Fruit fly (Drosophila melanogaster) whole organism, prepupa: Measurements from ENCODE around the gene CG44836.

ENCODE experiments used
- CG11294 ChIP-seq: fragments of 200-800 bp; sonication (Bioruptor generic); IDR thresholded peaks from 2 replicates; pipeline ENCODE4 v1.3.6; 2022; ENCODE audit warnings: missing biosample characterization, missing genetic modification characterization
- CG11762 ChIP-seq: fragments of 200-800 bp; sonication (Bioruptor generic); optimal IDR thresholded peaks from 3 replicates; lab custom pipeline; 2016; ENCODE audit warnings: missing biosample characterization, missing genetic modification characterization; ENCODE audit not compliant: insufficient read depth
- CG11902 ChIP-seq: fragments of 200-800 bp; sonication (Bioruptor generic); optimal IDR thresholded peaks from 3 replicates; lab custom pipeline; 2016; ENCODE audit warnings: missing biosample characterization, missing genetic modification characterization
- CG15336 ChIP-seq: fragments of 200-800 bp; sonication (Bioruptor generic); IDR thresholded peaks from 2 replicates; pipeline ENCODE4 v1.3.6; 2022; ENCODE audit warnings: missing biosample characterization, missing genetic modification characterization
- CG1621 ChIP-seq: fragments of 200-800 bp; sonication (Bioruptor generic); optimal IDR thresholded peaks from 3 replicates; lab custom pipeline; 2018; ENCODE audit warnings: missing biosample characterization, mild to moderate bottlenecking, missing genetic modification characterization
- CG16779 ChIP-seq: fragments of 200-800 bp; sonication (Bioruptor generic); optimal IDR thresholded peaks from 3 replicates; lab custom pipeline; 2017; ENCODE audit warnings: missing biosample characterization, mild to moderate bottlenecking, missing genetic modification characterization
- CG3032 ChIP-seq: fragments of 200-800 bp; optimal IDR thresholded peaks from 2 replicates; lab custom pipeline; 2019; ENCODE audit warnings: missing biosample characterization, mild to moderate bottlenecking, missing genetic modification characterization, moderate library complexity
- CG31627 ChIP-seq: fragments of 200-800 bp; sonication (Bioruptor generic); optimal IDR thresholded peaks from 3 replicates; lab custom pipeline; 2016; ENCODE audit warnings: missing biosample characterization, missing genetic modification characterization
- CG32006 ChIP-seq: fragments of 200-800 bp; sonication (Bioruptor generic); optimal IDR thresholded peaks from 3 replicates; lab custom pipeline; 2017; ENCODE audit warnings: missing biosample characterization, mild to moderate bottlenecking, missing genetic modification characterization
- CG34406 ChIP-seq: fragments of 200-800 bp; sonication (Bioruptor generic); optimal IDR thresholded peaks from 3 replicates; lab custom pipeline; 2016; ENCODE audit warnings: missing biosample characterization, missing genetic modification characterization
- CG3919 ChIP-seq: fragments of 200-800 bp; sonication (Bioruptor generic); optimal IDR thresholded peaks from 3 replicates; lab custom pipeline; 2016; ENCODE audit warnings: missing biosample characterization, missing genetic modification characterization
- CG6163 ChIP-seq: fragments of 200-800 bp; sonication (Bioruptor generic); IDR thresholded peaks from 3 replicates; pipeline ENCODE4 v1.3.6; 2022; ENCODE audit warnings: missing biosample characterization, missing genetic modification characterization
- CG6276 ChIP-seq: fragments of 200-800 bp; sonication (Bioruptor generic); optimal IDR thresholded peaks from 2 replicates; lab custom pipeline; 2017; ENCODE audit warnings: missing biosample characterization, mild to moderate bottlenecking, missing genetic modification characterization
- CG6854 ChIP-seq: fragments of 200-800 bp; sonication (Bioruptor generic); optimal IDR thresholded peaks from 2 replicates; lab custom pipeline; 2017; ENCODE audit warnings: missing biosample characterization, mild to moderate bottlenecking, missing genetic modification characterization
- CG7368 ChIP-seq: fragments of 200-800 bp; sonication (Bioruptor generic); optimal IDR thresholded peaks from 3 replicates; lab custom pipeline; 2016; ENCODE audit warnings: missing biosample characterization, missing genetic modification characterization
- CG8119 ChIP-seq: fragments of 200-800 bp; sonication (Bioruptor generic); IDR thresholded peaks from 3 replicates; pipeline ENCODE4 v1.3.6; 2022; ENCODE audit warnings: missing biosample characterization, missing genetic modification characterization
- CG9139 ChIP-seq: fragments of 200-800 bp; sonication (Bioruptor generic); optimal IDR thresholded peaks from 3 replicates; lab custom pipeline; 2017; ENCODE audit warnings: missing biosample characterization, mild to moderate bottlenecking, missing genetic modification characterization
- Eip75B ChIP-seq: fragments of 200-800 bp; sonication (Bioruptor generic); optimal IDR thresholded peaks from 3 replicates; lab custom pipeline; 2016; ENCODE audit warnings: missing biosample characterization, missing genetic modification characterization
- Eip78C ChIP-seq: fragments of 200-800 bp; sonication (Bioruptor generic); peaks from one replicate; lab custom pipeline; 2016; ENCODE audit warnings: missing biosample characterization, missing genetic modification characterization
- Eip93F ChIP-seq: fragments of 200-800 bp; sonication (Bioruptor generic); optimal IDR thresholded peaks from 2 replicates; lab custom pipeline; 2016; ENCODE audit warnings: missing biosample characterization, mild to moderate bottlenecking, missing genetic modification characterization
- Gug ChIP-seq: fragments of 200-800 bp; sonication (Bioruptor generic); IDR thresholded peaks from 2 replicates; pipeline ENCODE4 v1.3.6; 2022; ENCODE audit warnings: missing biosample characterization, missing genetic modification characterization
- Hr38 ChIP-seq: sonication (Bioruptor generic); optimal IDR thresholded peaks from 2 replicates; lab custom pipeline; 2016; ENCODE audit warnings: missing biosample characterization, missing genetic modification characterization
- Hr39 ChIP-seq: fragments of 200-800 bp; sonication (Bioruptor generic); optimal IDR thresholded peaks from 2 replicates; lab custom pipeline; 2016; ENCODE audit warnings: missing biosample characterization, missing genetic modification characterization
- Lpt ChIP-seq: fragments of 200-800 bp; sonication (Bioruptor generic); optimal IDR thresholded peaks from 3 replicates; lab custom pipeline; 2016; ENCODE audit warnings: missing biosample characterization, missing genetic modification characterization
- Met ChIP-seq: fragments of 200-800 bp; sonication (Bioruptor generic); optimal IDR thresholded peaks from 3 replicates; lab custom pipeline; 2016; ENCODE audit warnings: missing biosample characterization, missing genetic modification characterization
- Smox ChIP-seq: fragments of 200-800 bp; sonication (Bioruptor generic); optimal IDR thresholded peaks from 3 replicates; lab custom pipeline; 2016; ENCODE audit warnings: missing biosample characterization, missing genetic modification characterization
- Sox102F ChIP-seq: fragments of 200-800 bp; sonication (Bioruptor generic); optimal IDR thresholded peaks from 2 replicates; lab custom pipeline; 2016; ENCODE audit warnings: missing biosample characterization, mild to moderate bottlenecking, missing genetic modification characterization
- Sox14 ChIP-seq: fragments of 200-800 bp; sonication (Bioruptor generic); optimal IDR thresholded peaks from 3 replicates; lab custom pipeline; 2016; ENCODE audit warnings: missing biosample characterization, missing genetic modification characterization
- Sox15 ChIP-seq: fragments of 200-800 bp; sonication (Bioruptor generic); optimal IDR thresholded peaks from 3 replicates; lab custom pipeline; 2016; ENCODE audit warnings: missing biosample characterization, missing genetic modification characterization
- achi ChIP-seq: fragments of 200-800 bp; sonication (Bioruptor generic); optimal IDR thresholded peaks from 3 replicates; lab custom pipeline; 2016; ENCODE audit warnings: missing biosample characterization, missing genetic modification characterization
- acj6 ChIP-seq: fragments of 200-800 bp; sonication (Bioruptor generic); optimal IDR thresholded peaks from 3 replicates; lab custom pipeline; 2016; ENCODE audit warnings: missing biosample characterization, missing genetic modification characterization
- cyc ChIP-seq: fragments of 200-800 bp; sonication (Bioruptor generic); optimal IDR thresholded peaks from 3 replicates; lab custom pipeline; 2016; ENCODE audit warnings: missing biosample characterization, missing genetic modification characterization
- dac ChIP-seq: fragments of 200-800 bp; sonication (Bioruptor generic); optimal IDR thresholded peaks from 2 replicates; lab custom pipeline; 2017; ENCODE audit warnings: missing biosample characterization, mild to moderate bottlenecking, missing genetic modification characterization
- eg ChIP-seq: fragments of 200-800 bp; sonication (Bioruptor generic); IDR thresholded peaks from 3 replicates; pipeline ENCODE4 v1.3.6; 2022; ENCODE audit warnings: missing biosample characterization, missing genetic modification characterization
- esn ChIP-seq: fragments of 200-800 bp; sonication (Bioruptor generic); optimal IDR thresholded peaks from 2 replicates; lab custom pipeline; 2016; ENCODE audit warnings: missing biosample characterization, mild to moderate bottlenecking, missing genetic modification characterization, moderate library complexity
- fkh ChIP-seq: fragments of 200-800 bp; sonication (Bioruptor generic); optimal IDR thresholded peaks from 3 replicates; lab custom pipeline; 2017; ENCODE audit warnings: missing biosample characterization, mild to moderate bottlenecking, missing genetic modification characterization, moderate library complexity
- lz ChIP-seq: fragments of 200-800 bp; sonication (Bioruptor generic); optimal IDR thresholded peaks from 3 replicates; lab custom pipeline; 2016; ENCODE audit warnings: missing biosample characterization, missing genetic modification characterization
- net ChIP-seq: fragments of 200-800 bp; sonication (Bioruptor generic); optimal IDR thresholded peaks from 3 replicates; lab custom pipeline; 2016; ENCODE audit warnings: missing biosample characterization, missing genetic modification characterization
- pdm3 ChIP-seq: fragments of 200-800 bp; sonication (Bioruptor generic); optimal IDR thresholded peaks from 3 replicates; lab custom pipeline; 2016; ENCODE audit warnings: missing biosample characterization, missing genetic modification characterization
- salr ChIP-seq, 2 experiments: fragments of 200-800 bp; sonication (Bioruptor generic); optimal IDR thresholded peaks; 3 replicates each; lab custom pipeline; 2016 to 2018; ENCODE audit warnings: missing biosample characterization in 2 of 2, missing genetic modification characterization in 2 of 2, mild to moderate bottlenecking in 1 of 2
- spab ChIP-seq: fragments of 200-800 bp; sonication (Bioruptor generic); optimal IDR thresholded peaks from 2 replicates; lab custom pipeline; 2017; ENCODE audit warnings: missing biosample characterization, mild to moderate bottlenecking, missing genetic modification characterization, missing genetic modification reagents
- ss ChIP-seq, 2 experiments: fragments of 200-800 bp; sonication (Bioruptor generic); optimal IDR thresholded peaks; 2 replicates in 1 of 2; 3 replicates in 1 of 2; lab custom pipeline; 2017 to 2018; ENCODE audit warnings: mild to moderate bottlenecking in 2 of 2, missing biosample characterization in 2 of 2, missing genetic modification characterization in 2 of 2, moderate library complexity in 1 of 2
- topi ChIP-seq: fragments of 200-800 bp; sonication (Bioruptor generic); optimal IDR thresholded peaks from 3 replicates; lab custom pipeline; 2016; ENCODE audit warnings: missing biosample characterization, missing genetic modification characterization

The CG44836 gene

DNA sequence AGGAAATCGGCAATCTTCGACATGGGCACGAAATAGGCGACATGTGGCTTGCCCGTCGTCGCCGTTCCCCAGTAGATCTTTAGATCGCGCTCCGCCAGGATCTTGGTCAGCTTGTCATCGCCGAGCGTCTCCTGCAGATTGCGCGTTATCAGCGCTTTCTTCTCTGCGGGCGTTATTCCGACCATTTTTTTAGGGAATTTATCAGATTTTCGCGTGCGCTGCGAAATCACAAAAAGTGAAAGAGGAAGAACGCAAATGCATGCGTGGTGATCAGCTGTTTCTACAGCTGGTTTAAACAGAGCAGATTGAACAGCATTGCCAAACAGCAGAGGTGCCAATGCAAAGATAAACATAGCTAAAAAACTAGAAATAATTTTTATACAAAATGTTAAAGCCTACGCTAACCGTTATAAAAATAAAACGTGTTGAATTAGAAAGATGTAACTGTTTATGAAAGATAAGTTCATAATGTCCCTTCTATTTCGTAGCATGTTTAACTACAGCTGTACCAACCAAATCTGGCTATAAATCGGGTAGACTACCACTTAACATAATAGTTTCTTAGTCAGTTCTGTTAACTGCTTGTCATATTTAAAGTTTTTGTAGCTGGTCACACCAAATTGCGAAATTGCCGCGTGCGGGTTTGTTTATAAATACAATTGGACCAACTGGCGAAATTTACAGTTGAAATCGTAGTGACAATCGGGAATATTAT is 19.1 kb upstream of the CG44836 start, which contains the start of the genes TyrRS and CG33158:
Gene TyrRS (minus strand): TSS at position 244 of the 715 bp plus-strand sequence.
Gene CG33158 (plus strand): TSS at position 539 of the 715 bp plus-strand sequence.
- TF ChIP-seq CG11294 (GFP tag; lab: Robert Waterston, UW) = no peak
- no peak for TF ChIP-seq Sox102F (GFP tag; lab: Kevin White, UChicago)
- TF ChIP-seq salr (GFP tag; optimal IDR thresholded peaks at IDR 0.05; lab: Kevin White, UChicago) = no peak
- no peak for TF ChIP-seq CG31627 (GFP tag; lab: Kevin White, UChicago)
- TF ChIP-seq Hr38 (GFP tag; lab: Kevin White, UChicago) = no peak
- TF ChIP-seq fkh (GFP tag; lab: Kevin White, UChicago) = no peak
- no peak for TF ChIP-seq spab (GFP tag; lab: Kevin White, UChicago)
- TF ChIP-seq pdm3 = no peak

DNA sequence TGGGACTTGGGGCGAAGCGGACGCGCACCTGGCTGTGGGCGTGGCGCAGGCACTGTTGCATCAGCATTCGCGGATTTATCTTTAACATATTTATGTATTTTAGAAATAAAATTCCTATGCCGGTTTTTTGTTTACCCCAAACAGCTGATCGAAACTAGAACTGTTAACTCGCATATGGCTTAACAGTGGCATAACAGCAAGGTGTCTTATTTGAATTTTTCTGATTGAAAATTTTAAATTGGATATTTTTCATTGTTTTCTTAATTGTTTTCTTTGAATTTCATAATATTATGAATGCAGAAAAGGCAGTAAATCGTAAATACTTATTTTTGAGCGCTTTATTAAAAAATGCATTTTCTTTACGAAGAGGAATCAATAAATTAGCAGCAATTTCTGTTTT is 16.9 kb upstream of the CG44836 start, which contains the start of gene GluRS-m:
Gene GluRS-m (minus strand): TSS at position 154 of the 400 bp plus-strand sequence.
- no peak for TF ChIP-seq CG15336 (GFP tag; lab: Robert Waterston, UW)
- TF ChIP-seq pdm3 = no peak
- no peak for TF ChIP-seq CG11762 (GFP tag; lab: Kevin White, UChicago)
- TF ChIP-seq CG1621 = no peak
- no peak for TF ChIP-seq Gug
- no peak for TF ChIP-seq Eip78C
- no peak for TF ChIP-seq Hr39
- TF ChIP-seq CG9139 = no peak
- TF ChIP-seq eg (GFP tag; lab: Robert Waterston, UW) = no peak
- no peak for TF ChIP-seq Sox15 (GFP tag; lab: Kevin White, UChicago)
- no peak for TF ChIP-seq dac
- TF ChIP-seq CG34406 (GFP tag; lab: Kevin White, UChicago) = no peak
- no peak for TF ChIP-seq ss (GFP tag; optimal IDR thresholded peaks at IDR 0.05; lab: Kevin White, UChicago)
- no peak for TF ChIP-seq CG6276 (GFP tag; lab: Kevin White, UChicago)
- TF ChIP-seq CG8119 (GFP tag; lab: Robert Waterston, UW) = no peak

DNA sequence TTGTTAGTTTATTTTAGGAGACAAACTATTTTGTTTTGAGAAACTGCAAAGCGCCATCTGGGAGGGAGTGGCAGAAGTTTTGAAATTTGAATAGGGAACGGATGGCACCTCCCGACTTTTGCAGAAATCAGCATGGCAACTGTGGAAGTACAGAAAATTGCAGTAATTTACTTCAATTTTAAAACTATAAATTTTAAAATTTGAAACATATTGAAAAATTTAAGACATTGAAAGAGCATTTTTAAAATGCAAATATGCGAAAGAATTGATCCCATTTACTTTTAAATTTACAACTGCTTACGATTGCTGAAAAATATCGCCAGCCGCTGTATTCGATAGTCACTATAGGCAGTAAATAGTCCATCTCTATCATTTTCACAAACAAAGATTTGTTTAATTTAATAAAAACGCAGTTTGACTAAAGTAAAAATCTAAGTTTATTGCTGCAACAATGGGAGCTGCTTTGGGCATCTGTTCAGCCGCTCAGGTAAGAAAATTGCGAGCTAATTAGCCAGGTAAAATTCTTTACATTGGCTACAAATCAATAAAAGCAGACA is 12.4 kb upstream of the CG44836 start, which contains the start of gene Serinc:
Gene Serinc (plus strand): TSS at position 329 of the 557 bp plus-strand sequence.
- TF ChIP-seq Sox15 (GFP tag; lab: Kevin White, UChicago) = no peak
- TF ChIP-seq cyc (GFP tag; lab: Kevin White, UChicago) = peak; percentile 44
- TF ChIP-seq net (GFP tag; lab: Kevin White, UChicago) = no peak
- TF ChIP-seq Met (GFP tag; lab: Kevin White, UChicago) = no peak
- TF ChIP-seq Sox14 (GFP tag; lab: Kevin White, UChicago) = peak; percentile 87
- peak; percentile 8 for TF ChIP-seq CG3032 (tag; lab: Kevin White, UChicago)
- TF ChIP-seq esn (GFP tag; lab: Kevin White, UChicago) = peak; percentile 39
- TF ChIP-seq Hr39 = peak; percentile 37
- TF ChIP-seq CG15336 (GFP tag; lab: Robert Waterston, UW) = 0 out of 2 replicates have a peak, but pooled peaks have one; percentile 23
- TF ChIP-seq lz = peak; percentile 47
- TF ChIP-seq fkh (GFP tag; lab: Kevin White, UChicago) = peak; percentile 67
- TF ChIP-seq CG31627 (GFP tag; lab: Kevin White, UChicago) = peak; percentile 46

DNA sequence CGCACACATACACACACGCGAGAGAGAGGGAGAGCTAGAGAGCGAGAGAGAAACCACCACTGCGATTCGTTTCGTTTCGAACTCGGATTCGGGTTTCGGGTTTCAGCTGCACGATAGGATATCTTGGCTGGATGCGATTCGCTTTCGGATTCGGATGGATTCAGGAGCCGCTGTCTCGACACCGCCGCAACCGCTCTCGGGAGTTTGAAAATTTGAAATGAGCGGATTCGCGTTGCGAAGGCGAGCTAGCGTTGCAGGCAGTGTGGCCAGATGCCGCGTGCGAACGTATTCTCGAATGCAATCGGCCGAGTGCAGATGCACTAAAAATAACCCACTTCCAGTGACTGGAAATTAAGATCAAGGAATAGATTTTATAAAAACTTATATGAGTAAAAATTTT is 11.5 kb upstream of the CG44836 start, which contains the start of gene fax:
Gene fax (minus strand): TSS at position 263 of the 400 bp plus-strand sequence.
- TF ChIP-seq CG3032 (tag; lab: Kevin White, UChicago) (peak; percentile 43), CG8119 (GFP tag; lab: Robert Waterston, UW) (peak; percentile 47; the same call in 1 of the 3 replicates), CG11902 (GFP tag; lab: Kevin White, UChicago) (no peak), CG16779 (no peak), Eip93F (GFP tag; lab: Kevin White, UChicago) (no peak), achi (GFP tag; lab: Kevin White, UChicago) (peak; percentile 51), CG6163 (GFP tag; lab: Robert Waterston, UW) (peak; percentile 68), CG6854 (GFP tag; lab: Kevin White, UChicago) (peak; percentile 88), lz (peak; percentile 32), eg (GFP tag; lab: Robert Waterston, UW) (peak; percentile 55; the same call in 2 of the 3 replicates), CG11762 (GFP tag; lab: Kevin White, UChicago) (no peak), CG3919 (GFP tag; lab: Kevin White, UChicago) (peak; percentile 75), Eip75B (GFP tag; lab: Kevin White, UChicago) (peak; percentile 63), Met (GFP tag; lab: Kevin White, UChicago) (peak; percentile 42), topi (GFP tag; lab: Kevin White, UChicago) (peak; percentile 49), Eip78C (peak; percentile 92), CG7368 (peak; percentile 43), Smox (GFP tag; lab: Kevin White, UChicago) (peak; percentile 18), Lpt (no peak), CG31627 (GFP tag; lab: Kevin White, UChicago) (peak; percentile 9), CG32006 (no peak), CG15336 (GFP tag; lab: Robert Waterston, UW) (peak; percentile 63; the same call in 1 of the 2 replicates), acj6 (GFP tag; lab: Kevin White, UChicago) (peak; percentile 19)
